Fruit fly (Drosophila melanogaster) whole organism, embryonic: ENCODE results near the gene ABCB7.

Experiments
- BEAF-32 ChIP-seq: fragments of 200-800 bp; sonication (Bioruptor generic); optimal IDR thresholded peaks from 3 replicates; lab custom pipeline; 2017; ENCODE audit warnings: missing biosample characterization, missing genetic modification characterization, mild to moderate bottlenecking, moderate library complexity, missing genetic modification reagents
- CG11504 ChIP-seq: fragments of 200-800 bp; sonication (Bioruptor generic); optimal IDR thresholded peaks from 3 replicates; lab custom pipeline; 2019; ENCODE audit warnings: missing biosample characterization, mild to moderate bottlenecking, missing genetic modification characterization, moderate library complexity
- CG11560 ChIP-seq: fragments of 200-800 bp; sonication (Bioruptor generic); IDR thresholded peaks from 3 replicates; pipeline ENCODE4 v1.3.6; 2022; ENCODE audit warnings: missing biosample characterization, missing genetic modification characterization
- CG13775 ChIP-seq: fragments of 200-800 bp; sonication (Bioruptor generic); optimal IDR thresholded peaks from 3 replicates; lab custom pipeline; 2017; ENCODE audit warnings: missing biosample characterization, mild to moderate bottlenecking, missing genetic modification characterization
- CG14860 ChIP-seq: fragments of 200-800 bp; sonication (Bioruptor generic); IDR thresholded peaks from 3 replicates; pipeline ENCODE4 v1.3.6; 2022; ENCODE audit warnings: missing biosample characterization, missing genetic modification characterization; ENCODE audit not compliant: partially characterized antibody
- CG1603 ChIP-seq: fragments of 200-800 bp; sonication (Bioruptor generic); optimal IDR thresholded peaks from 2 replicates; lab custom pipeline; 2019; ENCODE audit warnings: missing biosample characterization, mild to moderate bottlenecking, missing genetic modification characterization, moderate library complexity
- CG30403 ChIP-seq: fragments of 200-800 bp; sonication (Bioruptor generic); optimal IDR thresholded peaks from 3 replicates; lab custom pipeline; 2016; ENCODE audit warnings: missing biosample characterization, missing genetic modification characterization
- CG31224 ChIP-seq: fragments of 200-800 bp; sonication (Bioruptor generic); IDR thresholded peaks from 2 replicates; pipeline ENCODE4 v1.3.6; 2022; ENCODE audit warnings: missing biosample characterization, missing genetic modification characterization
- CG32767 ChIP-seq: fragments of 200-800 bp; sonication (Bioruptor generic); IDR thresholded peaks from 2 replicates; pipeline ENCODE4 v1.3.6; 2022; ENCODE audit warnings: missing biosample characterization, missing genetic modification characterization
- CG33213 ChIP-seq: fragments of 200-800 bp; sonication (Bioruptor generic); optimal IDR thresholded peaks from 3 replicates; lab custom pipeline; 2016; ENCODE audit warnings: missing biosample characterization, missing genetic modification characterization
- CG4617 ChIP-seq: fragments of 200-800 bp; sonication (Bioruptor generic); optimal IDR thresholded peaks from 3 replicates; lab custom pipeline; 2016; ENCODE audit warnings: missing biosample characterization, missing genetic modification characterization, borderline replicate concordance
- CG7357 ChIP-seq: fragments of 200-800 bp; sonication (Bioruptor generic); IDR thresholded peaks from 3 replicates; pipeline ENCODE4 v1.3.6; 2022; ENCODE audit warnings: missing biosample characterization, missing genetic modification characterization
- CHES-1-like ChIP-seq: fragments of 200-800 bp; sonication (Bioruptor generic); optimal IDR thresholded peaks from 2 replicates; lab custom pipeline; 2016; ENCODE audit warnings: missing biosample characterization, missing genetic modification characterization
- Deaf1 ChIP-seq: fragments of 200-800 bp; optimal IDR thresholded peaks from 3 replicates; lab custom pipeline; 2019; ENCODE audit warnings: missing biosample characterization, mild to moderate bottlenecking, missing genetic modification characterization, moderate library complexity
- Dip3 ChIP-seq: fragments of 200-800 bp; sonication (Bioruptor generic); optimal IDR thresholded peaks from 3 replicates; lab custom pipeline; 2016; ENCODE audit warnings: missing biosample characterization, missing genetic modification characterization
- Elba2 ChIP-seq: fragments of 200-800 bp; sonication (Bioruptor generic); optimal IDR thresholded peaks from 3 replicates; lab custom pipeline; 2016; ENCODE audit warnings: missing biosample characterization, missing genetic modification characterization
- Ets97D ChIP-seq: fragments of 200-800 bp; sonication (Bioruptor generic); optimal IDR thresholded peaks from 3 replicates; lab custom pipeline; 2016; ENCODE audit warnings: missing biosample characterization, missing genetic modification characterization
- Fer3 ChIP-seq: fragments of 200-800 bp; sonication (Bioruptor generic); optimal IDR thresholded peaks from 2 replicates; lab custom pipeline; 2018; ENCODE audit warnings: missing biosample characterization, mild to moderate bottlenecking, missing genetic modification characterization, moderate library complexity
- HLH3B ChIP-seq: fragments of 200-800 bp; sonication (Bioruptor generic); IDR thresholded peaks from 2 replicates; pipeline ENCODE4 v1.3.6; 2022; ENCODE audit warnings: missing biosample characterization, missing genetic modification characterization
- HLH54F ChIP-seq: fragments of 200-800 bp; sonication (Bioruptor generic); optimal IDR thresholded peaks from 3 replicates; lab custom pipeline; 2016; ENCODE audit warnings: missing biosample characterization, missing genetic modification characterization
- Hey ChIP-seq: fragments of 200-800 bp; sonication (Bioruptor generic); optimal IDR thresholded peaks from 3 replicates; lab custom pipeline; 2018; ENCODE audit warnings: missing biosample characterization, mild to moderate bottlenecking, missing genetic modification characterization
- Hr51 ChIP-seq, 2 experiments: fragments of 200-800 bp; sonication (Bioruptor generic); optimal IDR thresholded peaks; 2 replicates in 1 of 2; 3 replicates in 1 of 2; lab custom pipeline; 2016 to 2018; ENCODE audit warnings: missing biosample characterization in 2 of 2, missing genetic modification characterization in 2 of 2, mild to moderate bottlenecking in 1 of 2, moderate library complexity in 1 of 2
- Jarid2 ChIP-seq: fragments of 200-800 bp; sonication (Bioruptor generic); optimal IDR thresholded peaks from 3 replicates; lab custom pipeline; 2017; ENCODE audit warnings: mild to moderate bottlenecking, missing biosample characterization, missing genetic modification reagents, missing genetic modification characterization
- Lim3 ChIP-seq: fragments of 200-800 bp; sonication (Bioruptor generic); IDR thresholded peaks from 2 replicates; pipeline ENCODE4 v1.3.6; 2022; ENCODE audit warnings: missing biosample characterization, missing genetic modification characterization
- Neu2 ChIP-seq: fragments of 200-800 bp; sonication (Bioruptor generic); optimal IDR thresholded peaks from 3 replicates; lab custom pipeline; 2016; ENCODE audit warnings: missing biosample characterization, missing genetic modification characterization, borderline replicate concordance
- NfI ChIP-seq: fragments of 200-800 bp; sonication (Bioruptor generic); optimal IDR thresholded peaks from 3 replicates; lab custom pipeline; 2018; ENCODE audit warnings: missing biosample characterization, mild to moderate bottlenecking, missing genetic modification characterization, moderate library complexity
- Six4 ChIP-seq: fragments of 200-800 bp; sonication (Bioruptor generic); optimal IDR thresholded peaks from 2 replicates; lab custom pipeline; 2016; ENCODE audit warnings: missing biosample characterization, missing genetic modification characterization
- Ssrp ChIP-seq: fragments of 200-800 bp; sonication (Bioruptor generic); optimal IDR thresholded peaks from 2 replicates; lab custom pipeline; 2018; ENCODE audit warnings: missing biosample characterization, mild to moderate bottlenecking, missing genetic modification characterization, moderate library complexity
- corto ChIP-seq: fragments of 200-800 bp; sonication (Bioruptor generic); optimal IDR thresholded peaks from 2 replicates; lab custom pipeline; 2016; ENCODE audit warnings: missing biosample characterization, mild to moderate bottlenecking, missing genetic modification characterization, moderate library complexity
- dm ChIP-seq: fragments of 200-800 bp; sonication (Bioruptor generic); optimal IDR thresholded peaks from 3 replicates; lab custom pipeline; 2016; ENCODE audit warnings: missing biosample characterization, missing genetic modification characterization
- fd102C ChIP-seq: fragments of 200-800 bp; sonication (Bioruptor generic); optimal IDR thresholded peaks from 2 replicates; lab custom pipeline; 2018; ENCODE audit warnings: missing biosample characterization, mild to moderate bottlenecking, missing genetic modification characterization, moderate library complexity
- gcm ChIP-seq: fragments of 200-800 bp; sonication (Bioruptor generic); optimal IDR thresholded peaks from 2 replicates; lab custom pipeline; 2019; ENCODE audit warnings: missing biosample characterization, mild to moderate bottlenecking, missing genetic modification characterization, moderate library complexity
- gfzf ChIP-seq: fragments of 200-800 bp; sonication (Bioruptor generic); optimal IDR thresholded peaks from 2 replicates; lab custom pipeline; 2016; ENCODE audit warnings: missing biosample characterization, mild to moderate bottlenecking, missing genetic modification characterization, moderate library complexity
- lbe ChIP-seq: fragments of 200-800 bp; sonication (Bioruptor generic); optimal IDR thresholded peaks from 2 replicates; lab custom pipeline; 2016; ENCODE audit warnings: missing biosample characterization, mild to moderate bottlenecking, missing genetic modification characterization
- odd ChIP-seq: fragments of 200-800 bp; sonication (Bioruptor generic); optimal IDR thresholded peaks from 2 replicates; lab custom pipeline; 2017; ENCODE audit warnings: missing biosample characterization, mild to moderate bottlenecking, missing genetic modification characterization
- p53 ChIP-seq: fragments of 200-800 bp; sonication (Bioruptor generic); optimal IDR thresholded peaks from 2 replicates; lab custom pipeline; 2016; ENCODE audit warnings: missing biosample characterization, missing genetic modification characterization
- pnt ChIP-seq: fragments of 200-800 bp; sonication (Bioruptor generic); optimal IDR thresholded peaks from 3 replicates; lab custom pipeline; 2016; ENCODE audit warnings: missing biosample characterization, missing genetic modification characterization
- pros ChIP-seq: fragments of 200-800 bp; sonication (Bioruptor generic); optimal IDR thresholded peaks from 3 replicates; lab custom pipeline; 2019; ENCODE audit warnings: missing biosample characterization, mild to moderate bottlenecking, missing genetic modification characterization, moderate library complexity
- ro ChIP-seq: fragments of 200-800 bp; sonication (Bioruptor generic); IDR thresholded peaks from 2 replicates; pipeline ENCODE4 v1.3.6; 2022; ENCODE audit warnings: missing biosample characterization, missing genetic modification characterization
- sd ChIP-seq: fragments of 200-800 bp; sonication (Bioruptor generic); optimal IDR thresholded peaks from 3 replicates; lab custom pipeline; 2018; ENCODE audit warnings: missing biosample characterization, mild to moderate bottlenecking, missing genetic modification characterization, moderate library complexity
- sna ChIP-seq: fragments of 200-800 bp; sonication (Bioruptor generic); IDR thresholded peaks from 2 replicates; pipeline ENCODE4 v1.3.6; 2022; ENCODE audit warnings: missing biosample characterization, missing genetic modification characterization; ENCODE audit not compliant: partially characterized antibody
- so ChIP-seq: fragments of 200-800 bp; sonication (Bioruptor generic); IDR thresholded peaks from 3 replicates; pipeline ENCODE4 v1.3.6; 2022; ENCODE audit warnings: missing biosample characterization, missing genetic modification characterization
- ttk ChIP-seq: fragments of 200-800 bp; sonication (Bioruptor generic); IDR thresholded peaks from 2 replicates; pipeline ENCODE4 v2.1.2; 2022; ENCODE audit warnings: missing biosample characterization, missing genetic modification characterization
- usp ChIP-seq: fragments of >200 bp; optimal IDR thresholded peaks from 2 replicates; lab custom pipeline; 2017; ENCODE audit warnings: missing biosample characterization, missing genetic modification characterization
- wdn ChIP-seq: fragments of 200-800 bp; sonication (Bioruptor generic); IDR thresholded peaks from 2 replicates; pipeline ENCODE4 v1.3.6; 2022; ENCODE audit warnings: missing biosample characterization, missing genetic modification characterization

ABCB7 gene

dm6 chr3L:1579169-1579853, 38.9 kb upstream of the ABCB7 start (continued):
- no peak for TF ChIP-seq BEAF-32
- TF ChIP-seq CG31224 (GFP tag; lab: Robert Waterston, UW) = no peak
- TF ChIP-seq Six4 = peak; percentile 67
- TF ChIP-seq sna = no peak
- peak; percentile 2 for TF ChIP-seq HLH54F (GFP tag; lab: Kevin White, UChicago)
- peak; percentile 17 for TF ChIP-seq Dip3 (GFP tag; lab: Kevin White, UChicago)
- TF ChIP-seq CG30403 (GFP tag; lab: Kevin White, UChicago) = peak; percentile 36
- TF ChIP-seq p53 (GFP tag; lab: Kevin White, UChicago) = peak; percentile 19
- TF ChIP-seq dm (GFP tag; lab: Kevin White, UChicago) = peak; percentile 5
- 0 out of 2 replicates have a peak, but pooled peaks have one; percentile 17 for TF ChIP-seq ttk (GFP tag; lab: Robert Waterston, UW)
- TF ChIP-seq CG33213 (GFP tag; lab: Kevin White, UChicago) = peak; percentile 61
- peak; percentile 59 for TF ChIP-seq HLH3B (GFP tag; lab: Robert Waterston, UW)
- TF ChIP-seq pros (GFP tag; lab: Kevin White, UChicago) = peak; percentile 48
- peak; percentile 74 for TF ChIP-seq CG11504 (tag; lab: Kevin White, UChicago)
- no peak for TF ChIP-seq Deaf1 (tag; lab: Kevin White, UChicago)
- peak; percentile 61 for TF ChIP-seq pnt (GFP tag; lab: Kevin White, UChicago)
- TF ChIP-seq gfzf (GFP tag; lab: Kevin White, UChicago) = no peak
- peak; percentile 29 for TF ChIP-seq CG4617 (GFP tag; lab: Kevin White, UChicago)
- no peak for TF ChIP-seq usp (GFP tag; lab: Kevin White, UChicago)
- no peak for TF ChIP-seq lbe (GFP tag; lab: Kevin White, UChicago)
- 0 out of 3 replicates have a peak, but pooled peaks have one; percentile 49 for TF ChIP-seq so (GFP tag; lab: Robert Waterston, UW)
- TF ChIP-seq CG32767 (GFP tag; lab: Robert Waterston, UW) = no peak
- peak; percentile 47 for TF ChIP-seq NfI
- peak; percentile 38; the same call in 1 of the 2 replicates for TF ChIP-seq wdn (GFP tag; lab: Robert Waterston, UW)
- TF ChIP-seq ro (GFP tag; lab: Robert Waterston, UW) = no peak
- peak; percentile 46 for TF ChIP-seq Jarid2 (GFP tag; lab: Kevin White, UChicago)
- peak; percentile 81 for TF ChIP-seq CG1603 (tag; lab: Kevin White, UChicago)
- TF ChIP-seq Lim3 (GFP tag; lab: Robert Waterston, UW) = no peak
- peak; percentile 37 for TF ChIP-seq Ets97D
- TF ChIP-seq CG11560 = no peak
- peak; percentile 49 for TF ChIP-seq CG13775
- no peak for TF ChIP-seq Elba2 (GFP tag; lab: Kevin White, UChicago)
- no peak for TF ChIP-seq CG7357 (GFP tag; lab: Robert Waterston, UW)
- peak; percentile 72 for TF ChIP-seq CHES-1-like (GFP tag; lab: Kevin White, UChicago)
- peak; percentile 86 for TF ChIP-seq sd (tag; lab: Kevin White, UChicago)
- peak; percentile 69 for TF ChIP-seq gcm (GFP tag; lab: Kevin White, UChicago)
- TF ChIP-seq corto (GFP tag; lab: Kevin White, UChicago) = no peak
- peak; percentile 92 for TF ChIP-seq fd102C (GFP tag; lab: Kevin White, UChicago)
- peak in 1 of 2 experiments; percentile 67 for TF ChIP-seq Hr51 (GFP tag; optimal IDR thresholded peaks at IDR 0.05; lab: Kevin White, UChicago)
- TF ChIP-seq Neu2 = no peak
- peak; percentile 76 for TF ChIP-seq odd
- TF ChIP-seq CG14860 (GFP tag; lab: Robert Waterston, UW) = no peak
- peak; percentile 29 for TF ChIP-seq Hey (tag; lab: Kevin White, UChicago)
- peak; percentile 61 for TF ChIP-seq Fer3 (tag; lab: Kevin White, UChicago)
- peak; percentile 47 for TF ChIP-seq Ssrp (tag; lab: Kevin White, UChicago)
